Worm (Caenorhabditis elegans) whole organism, L1 larva: Measurements from ENCODE around the gene pals-26.

Experiments used
- C04F5.9 ChIP-seq: sonication (generic microtip); optimal IDR thresholded peaks from 2 replicates; lab custom pipeline; 2016; ENCODE audit warnings: missing genetic modification characterization, missing compliant biosample characterization
- C34B4.2 ChIP-seq: sonication (generic microtip); optimal IDR thresholded peaks from 2 replicates; lab custom pipeline; 2017; ENCODE audit warnings: mild to moderate bottlenecking, missing genetic modification characterization, missing compliant biosample characterization
- aly-2 ChIP-seq: fragments of 150-350 bp; optimal IDR thresholded peaks from 2 replicates; lab custom pipeline; 2014; ENCODE audit warnings: missing biosample characterization, missing genetic modification characterization
- ceh-8 ChIP-seq: fragments of 200-800 bp; sonication (Bioruptor generic); optimal IDR thresholded peaks from 2 replicates; lab custom pipeline; 2018; ENCODE audit warnings: mild to moderate bottlenecking, missing genetic modification characterization, moderate library complexity, missing compliant biosample characterization
- ceh-90 ChIP-seq: sonication (generic microtip); optimal IDR thresholded peaks from 2 replicates; lab custom pipeline; 2016; ENCODE audit warnings: missing genetic modification characterization, missing compliant biosample characterization
- ces-1 ChIP-seq: fragments of 150-350 bp; optimal IDR thresholded peaks from 2 replicates; lab custom pipeline; 2014; ENCODE audit warnings: missing biosample characterization, missing genetic modification reagents, missing genetic modification characterization
- dpl-1 ChIP-seq, 3 experiments: fragments of 150-350 bp in 2 of 3; sonication (generic microtip) in 1 of 3; optimal IDR thresholded peaks; 2 replicates each; lab custom pipeline; 2014 to 2017; ENCODE audit warnings: missing biosample characterization in 3 of 3, missing genetic modification characterization in 3 of 3, missing genetic modification reagents in 3 of 3
- efl-1 ChIP-seq, 4 experiments: fragments of 150-350 bp; optimal IDR thresholded peaks in 3 of 4; peaks in 1 of 4; 1 replicate in 1 of 4; 2 replicates in 3 of 4; lab custom pipeline; 2014; ENCODE audit warnings: missing biosample characterization in 2 of 4, missing genetic modification characterization in 2 of 4, missing genetic modification reagents in 2 of 4
- efl-3 ChIP-seq: fragments of 200-800 bp; sonication (Bioruptor generic); optimal IDR thresholded peaks from 2 replicates; lab custom pipeline; 2018; ENCODE audit warnings: mild to moderate bottlenecking, missing genetic modification characterization, missing compliant biosample characterization
- fkh-10 ChIP-seq: sonication (generic microtip); optimal IDR thresholded peaks from 2 replicates; lab custom pipeline; 2017; ENCODE audit warnings: missing biosample characterization, missing genetic modification reagents, missing genetic modification characterization
- fkh-4 ChIP-seq: sonication (generic microtip); optimal IDR thresholded peaks from 2 replicates; lab custom pipeline; 2016; ENCODE audit warnings: missing compliant biosample characterization, missing genetic modification characterization, borderline replicate concordance
- fkh-8 ChIP-seq: sonication (generic microtip); optimal IDR thresholded peaks from 2 replicates; lab custom pipeline; 2016; ENCODE audit warnings: mild to moderate bottlenecking, missing genetic modification characterization, missing compliant biosample characterization
- fos-1 ChIP-seq: fragments of 150-350 bp; optimal IDR thresholded peaks from 2 replicates; lab custom pipeline; 2014; ENCODE audit warnings: missing biosample characterization, missing genetic modification characterization
- hlh-4 ChIP-seq: sonication (generic microtip); optimal IDR thresholded peaks from 2 replicates; lab custom pipeline; 2016; ENCODE audit warnings: mild to moderate bottlenecking, missing genetic modification characterization, missing compliant biosample characterization
- irx-1 ChIP-seq: sonication (generic microtip); optimal IDR thresholded peaks from 2 replicates; lab custom pipeline; 2016; ENCODE audit warnings: missing genetic modification characterization, missing compliant biosample characterization
- isw-1 ChIP-seq: fragments of 200-800 bp; sonication (Bioruptor generic); IDR thresholded peaks from 2 replicates; pipeline ENCODE4 v1.3.6; 2022; ENCODE audit warnings: missing genetic modification characterization, missing compliant biosample characterization
- jun-1 ChIP-seq: fragments of 150-350 bp; optimal IDR thresholded peaks from 2 replicates; lab custom pipeline; 2014; ENCODE audit warnings: missing biosample characterization, missing genetic modification reagents, missing genetic modification characterization
- lin-14 ChIP-seq: fragments of 200-800 bp; sonication (Bioruptor generic); optimal IDR thresholded peaks from 2 replicates; lab custom pipeline; 2018; ENCODE audit warnings: mild to moderate bottlenecking, missing genetic modification characterization, moderate library complexity, missing compliant biosample characterization
- lin-39 ChIP-seq: fragments of 150-350 bp; optimal IDR thresholded peaks from 2 replicates; lab custom pipeline; 2014; ENCODE audit warnings: missing biosample characterization, missing genetic modification reagents, missing genetic modification characterization
- lir-3 ChIP-seq: sonication (generic microtip); optimal IDR thresholded peaks from 2 replicates; lab custom pipeline; 2016; ENCODE audit warnings: mild to moderate bottlenecking, missing genetic modification characterization, moderate library complexity, missing compliant biosample characterization; ENCODE audit not compliant: poor library complexity
- mab-9 ChIP-seq: fragments of 200-800 bp; sonication (Bioruptor generic); IDR thresholded peaks from 2 replicates; pipeline ENCODE4 v1.3.6; 2022; ENCODE audit warnings: missing genetic modification reagents, missing genetic modification characterization, missing compliant biosample characterization
- mep-1 ChIP-seq: fragments of 150-350 bp; optimal IDR thresholded peaks from 2 replicates; lab custom pipeline; 2014; ENCODE audit warnings: missing biosample characterization, missing genetic modification characterization
- nhr-11 ChIP-seq: fragments of 150-350 bp; optimal IDR thresholded peaks from 2 replicates; lab custom pipeline; 2014; ENCODE audit warnings: missing biosample characterization, missing genetic modification characterization
- nhr-20 ChIP-seq: sonication (generic microtip); optimal IDR thresholded peaks from 2 replicates; lab custom pipeline; 2016; ENCODE audit warnings: mild to moderate bottlenecking, missing genetic modification characterization, missing compliant biosample characterization
- nhr-71 ChIP-seq: sonication (generic microtip); optimal IDR thresholded peaks from 2 replicates; lab custom pipeline; 2016; ENCODE audit warnings: mild to moderate bottlenecking, missing genetic modification characterization, moderate library complexity, missing compliant biosample characterization
- nhr-84 ChIP-seq: sonication (generic microtip); optimal IDR thresholded peaks from 2 replicates; lab custom pipeline; 2017; ENCODE audit warnings: missing biosample characterization, missing genetic modification characterization
- pqm-1 ChIP-seq: sonication (generic microtip); optimal IDR thresholded peaks from 3 replicates; lab custom pipeline; 2017; ENCODE audit warnings: missing biosample characterization, missing genetic modification characterization
- snpc-4 ChIP-seq: fragments of 150-350 bp; optimal IDR thresholded peaks from 2 replicates; lab custom pipeline; 2014; ENCODE audit warnings: missing biosample characterization, missing genetic modification characterization
- sox-4 ChIP-seq: sonication (generic microtip); optimal IDR thresholded peaks from 2 replicates; lab custom pipeline; 2016; ENCODE audit warnings: missing genetic modification characterization, missing compliant biosample characterization
- swsn-7 ChIP-seq: sonication (generic microtip); optimal IDR thresholded peaks from 2 replicates; lab custom pipeline; 2016; ENCODE audit warnings: missing genetic modification characterization, missing compliant biosample characterization
- unc-130 ChIP-seq: fragments of 150-350 bp; optimal IDR thresholded peaks from 2 replicates; lab custom pipeline; 2017; ENCODE audit warnings: missing biosample characterization, missing genetic modification characterization, inconsistent platforms
- unc-30 ChIP-seq: sonication (generic microtip); optimal IDR thresholded peaks from 2 replicates; lab custom pipeline; 2017; ENCODE audit warnings: missing biosample characterization, missing genetic modification characterization
- unc-86 ChIP-seq: sonication (generic microtip); optimal IDR thresholded peaks from 2 replicates; lab custom pipeline; 2016; ENCODE audit warnings: missing genetic modification characterization, missing compliant biosample characterization
- xbp-1 ChIP-seq: sonication (generic microtip); optimal IDR thresholded peaks from 2 replicates; lab custom pipeline; 2016; ENCODE audit warnings: missing genetic modification characterization, missing compliant biosample characterization
- zip-4 ChIP-seq: fragments of 200-800 bp; sonication (Bioruptor generic); optimal IDR thresholded peaks from 2 replicates; lab custom pipeline; 2018; ENCODE audit warnings: mild to moderate bottlenecking, missing genetic modification characterization, moderate library complexity, missing compliant biosample characterization
- ztf-11 ChIP-seq, 2 experiments: sonication (generic microtip); optimal IDR thresholded peaks; 2 replicates each; lab custom pipeline; 2016 to 2017; ENCODE audit warnings: missing genetic modification characterization in 2 of 2, missing biosample characterization in 1 of 2, missing compliant biosample characterization in 1 of 2

Gene pals-26

ce11 chrIII:4395857-4396256 lies 20.9 kb downstream of the pals-26 start:
- TF ChIP-seq C34B4.2 (tag; lab: Kevin White, UChicago) (no peak), aly-2 (no peak), mep-1 (tag; lab: Kevin White, UChicago) (no peak), mab-9 (GFP tag; lab: Robert Waterston, UW) (no peak), isw-1 (GFP tag; lab: Robert Waterston, UW) (no peak), nhr-11 (tag; lab: Kevin White, UChicago) (no peak)

- TF ChIP-seq lir-3 (no peak), unc-130 (tag; lab: Kevin White, UChicago) (no peak), ceh-8 (GFP tag; lab: Kevin White, UChicago) (no peak), irx-1 (tag; lab: Kevin White, UChicago) (no peak), fkh-10 (GFP tag; lab: Kevin White, UChicago) (no peak), fkh-4 (tag; lab: Kevin White, UChicago) (no peak), hlh-4 (tag; lab: Kevin White, UChicago) (no peak), mab-9 (GFP tag; lab: Robert Waterston, UW) (no peak), lin-39 (no peak), nhr-84 (tag; lab: Kevin White, UChicago) (no peak), C04F5.9 (tag; lab: Kevin White, UChicago) (no peak), pqm-1 (tag; lab: Kevin White, UChicago) (no peak), ces-1 (GFP tag; lab: Kevin White, UChicago) (no peak), fkh-8 (no peak), ztf-11 (tag; optimal IDR thresholded peaks at IDR 0.05; lab: Kevin White, UChicago) (no peak), snpc-4 (tag; lab: Kevin White, UChicago) (no peak), sox-4 (tag; lab: Kevin White, UChicago) (no peak), xbp-1 (tag; lab: Kevin White, UChicago) (no peak)
Measured at ce11 chrIII:4397115-4397514, 22.2 kb downstream of the pals-26 start, which contains the start of gene R07E5.5. Gene R07E5.5, plus strand, starts transcription at chrIII:4397415.

- TF ChIP-seq efl-1 (optimal IDR thresholded peaks at IDR 0.05; lab: Kevin White, UChicago), result no peak
- TF ChIP-seq efl-1 (GFP tag; optimal IDR thresholded peaks at IDR 0.05 in 1 of 2; lab: Kevin White, UChicago), result peak in 1 of 2 experiments; percentile 37
- no peak for TF ChIP-seq zip-4 (GFP tag; lab: Kevin White, UChicago)
- TF ChIP-seq, all 84 proteins: peak for 1
Measured at ce11 chrIII:4398463-4398862, 23.5 kb downstream of the pals-26 start, which contains the start of gene R07E5.6. Gene R07E5.6, plus strand, starts transcription at chrIII:4398763.

DNA sequence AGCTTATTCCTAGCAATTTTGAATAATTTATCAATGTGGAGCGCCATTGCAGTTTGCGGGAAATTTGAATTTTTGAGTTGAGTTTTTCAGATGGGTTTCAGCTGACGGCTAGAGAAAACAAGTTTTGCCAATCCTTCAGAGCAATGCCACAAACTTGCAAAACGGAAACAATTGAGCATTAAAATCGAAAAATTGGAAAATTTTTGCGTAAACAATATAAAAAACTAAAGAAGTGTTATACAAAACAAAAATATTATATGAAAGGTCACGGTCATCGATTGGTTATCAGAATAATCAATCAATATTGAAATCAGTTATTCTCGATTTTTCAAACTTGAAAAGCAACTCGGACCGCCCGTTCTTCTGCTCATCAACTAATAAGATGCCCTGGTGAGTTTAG lies 26.2 kb downstream of the pals-26 start, which contains the start of gene R07E5.15:
TSS of gene R07E5.15 (plus strand) at position 301 of the 400 bp plus-strand sequence.
- no peak for TF ChIP-seq nhr-20
- no peak for TF ChIP-seq nhr-11 (tag; lab: Kevin White, UChicago)
- TF ChIP-seq xbp-1 (tag; lab: Kevin White, UChicago), result no peak
- TF ChIP-seq swsn-7 (tag; lab: Kevin White, UChicago), result no peak
- no peak for TF ChIP-seq dpl-1 (GFP tag; optimal IDR thresholded peaks at IDR 0.05; lab: Kevin White, UChicago)
- no peak for TF ChIP-seq unc-30 (tag; lab: Kevin White, UChicago)
- no peak for TF ChIP-seq unc-86 (tag; lab: Kevin White, UChicago)
- no peak for TF ChIP-seq fos-1 (tag; lab: Kevin White, UChicago)
- TF ChIP-seq efl-3 (GFP tag; lab: Kevin White, UChicago), result no peak
- TF ChIP-seq lin-14, result no peak
- TF ChIP-seq ceh-90 (tag; lab: Kevin White, UChicago), result no peak
- no peak for TF ChIP-seq jun-1 (tag; lab: Kevin White, UChicago)
- no peak for TF ChIP-seq nhr-71 (tag; lab: Kevin White, UChicago)
- no peak for TF ChIP-seq fkh-10 (GFP tag; lab: Kevin White, UChicago)
- TF ChIP-seq fkh-4 (tag; lab: Kevin White, UChicago), result no peak
